Worm (Caenorhabditis elegans): ENCODE results near the gene end-1.

- TF ChIP-seq W03F9.2 (tag; optimal IDR thresholded peaks at IDR 0.05) (no peak), him-1 (tag; optimal IDR thresholded peaks at IDR 0.05) (no peak), dao-5 (tag; optimal IDR thresholded peaks at IDR 0.05) (no peak)
These were observed 26.7 kb upstream of the end-1 start, which contains the start of gene R10D12.10 for ce11 chrV:13958247-13958646.
